Fruit fly (Drosophila melanogaster) whole organism, embryonic: ENCODE measurements around the gene CG4332.

Source experiments
- B-H1 ChIP-seq: fragments of 200-800 bp; sonication (Bioruptor generic); IDR thresholded peaks from 3 replicates; pipeline ENCODE4 v1.3.6; 2022; ENCODE audit warnings: missing biosample characterization, missing genetic modification characterization
- Blimp-1 ChIP-seq: fragments of 200-800 bp; sonication (Bioruptor generic); optimal IDR thresholded peaks from 3 replicates; lab custom pipeline; 2018; ENCODE audit warnings: missing biosample characterization, missing genetic modification characterization, mild to moderate bottlenecking, moderate library complexity, missing genetic modification reagents
- BtbVII ChIP-seq: fragments of 200-800 bp; sonication (Bioruptor generic); optimal IDR thresholded peaks from 3 replicates; lab custom pipeline; 2017; ENCODE audit warnings: missing biosample characterization, mild to moderate bottlenecking, missing genetic modification characterization
- CG10565 ChIP-seq: fragments of 200-800 bp; sonication (Bioruptor generic); optimal IDR thresholded peaks from 3 replicates; lab custom pipeline; 2016; ENCODE audit warnings: missing biosample characterization, mild to moderate bottlenecking, missing genetic modification characterization
- CG10959 ChIP-seq: fragments of 200-800 bp; sonication (Bioruptor generic); IDR thresholded peaks from 2 replicates; pipeline ENCODE4 v1.3.6; 2022; ENCODE audit warnings: missing biosample characterization, missing genetic modification characterization
- CG12219 ChIP-seq: fragments of 200-800 bp; sonication (Bioruptor generic); optimal IDR thresholded peaks from 3 replicates; lab custom pipeline; 2018; ENCODE audit warnings: missing biosample characterization, mild to moderate bottlenecking, missing genetic modification characterization
- CG17829 ChIP-seq: fragments of 200-800 bp; optimal IDR thresholded peaks from 2 replicates; lab custom pipeline; 2019; ENCODE audit warnings: missing biosample characterization, mild to moderate bottlenecking, missing genetic modification characterization, moderate library complexity
- CG2120 ChIP-seq: fragments of 200-800 bp; sonication (Bioruptor generic); optimal IDR thresholded peaks from 3 replicates; lab custom pipeline; 2016; ENCODE audit warnings: missing biosample characterization, missing genetic modification characterization
- CG30431 ChIP-seq: fragments of 200-800 bp; sonication (Bioruptor generic); optimal IDR thresholded peaks from 2 replicates; lab custom pipeline; 2017; ENCODE audit warnings: missing biosample characterization, missing genetic modification characterization
- CG31388 ChIP-seq: fragments of 200-800 bp; sonication (Bioruptor generic); optimal IDR thresholded peaks from 2 replicates; lab custom pipeline; 2016; ENCODE audit warnings: missing biosample characterization, missing genetic modification characterization
- CG32767 ChIP-seq: fragments of 200-800 bp; sonication (Bioruptor generic); IDR thresholded peaks from 2 replicates; pipeline ENCODE4 v1.3.6; 2022; ENCODE audit warnings: missing biosample characterization, missing genetic modification characterization
- CG33557 ChIP-seq: fragments of 200-800 bp; sonication (Bioruptor generic); optimal IDR thresholded peaks from 2 replicates; lab custom pipeline; 2019; ENCODE audit warnings: missing biosample characterization, mild to moderate bottlenecking, missing genetic modification characterization, moderate library complexity
- CG34224 ChIP-seq: fragments of 200-800 bp; sonication (Bioruptor generic); IDR thresholded peaks from 3 replicates; pipeline ENCODE4 v1.3.6; 2022; ENCODE audit warnings: missing biosample characterization, missing genetic modification characterization; ENCODE audit not compliant: partially characterized antibody
- CG4282 ChIP-seq: fragments of 200-800 bp; sonication (Bioruptor generic); optimal IDR thresholded peaks from 2 replicates; lab custom pipeline; 2016; ENCODE audit warnings: missing biosample characterization, missing genetic modification characterization
- CG4328 ChIP-seq: fragments of 200-800 bp; sonication (Bioruptor generic); optimal IDR thresholded peaks from 3 replicates; lab custom pipeline; 2017; ENCODE audit warnings: missing biosample characterization, missing genetic modification reagents, missing genetic modification characterization
- CG4730 ChIP-seq: fragments of 200-800 bp; sonication (Bioruptor generic); IDR thresholded peaks from 2 replicates; pipeline ENCODE4 v1.3.6; 2022; ENCODE audit warnings: missing biosample characterization, missing genetic modification characterization
- ERR ChIP-seq: fragments of 200-800 bp; sonication (Bioruptor generic); optimal IDR thresholded peaks from 2 replicates; lab custom pipeline; 2016; ENCODE audit warnings: missing biosample characterization, missing genetic modification characterization
- Jarid2 ChIP-seq: fragments of 200-800 bp; sonication (Bioruptor generic); optimal IDR thresholded peaks from 3 replicates; lab custom pipeline; 2017; ENCODE audit warnings: mild to moderate bottlenecking, missing biosample characterization, missing genetic modification reagents, missing genetic modification characterization
- Meics ChIP-seq: fragments of 200-800 bp; sonication (Bioruptor generic); optimal IDR thresholded peaks from 2 replicates; lab custom pipeline; 2017; ENCODE audit warnings: missing biosample characterization, mild to moderate bottlenecking, missing genetic modification characterization
- Myb ChIP-seq: fragments of 200-800 bp; sonication (Bioruptor generic); optimal IDR thresholded peaks from 2 replicates; lab custom pipeline; 2016; ENCODE audit warnings: missing biosample characterization, missing genetic modification characterization
- NK7.1 ChIP-seq: fragments of 200-800 bp; sonication (Bioruptor generic); optimal IDR thresholded peaks from 3 replicates; lab custom pipeline; 2016; ENCODE audit warnings: missing biosample characterization, missing genetic modification characterization
- Ssrp ChIP-seq: fragments of 200-800 bp; sonication (Bioruptor generic); optimal IDR thresholded peaks from 2 replicates; lab custom pipeline; 2018; ENCODE audit warnings: missing biosample characterization, mild to moderate bottlenecking, missing genetic modification characterization, moderate library complexity
- TFAM ChIP-seq: fragments of 200-800 bp; sonication (Bioruptor generic); optimal IDR thresholded peaks from 2 replicates; lab custom pipeline; 2017; ENCODE audit warnings: missing biosample characterization, missing genetic modification characterization, inconsistent platforms
- Tbp ChIP-seq: fragments of >200 bp; optimal IDR thresholded peaks from 2 replicates; lab custom pipeline; 2018; ENCODE audit warnings: missing biosample characterization, missing genetic modification characterization
- Xbp1 ChIP-seq: fragments of 200-800 bp; sonication (Bioruptor generic); optimal IDR thresholded peaks from 3 replicates; lab custom pipeline; 2016; ENCODE audit warnings: missing biosample characterization, mild to moderate bottlenecking, missing genetic modification characterization
- YL-1 ChIP-seq: fragments of 200-800 bp; sonication (Bioruptor generic); optimal IDR thresholded peaks from 3 replicates; lab custom pipeline; 2017; ENCODE audit warnings: missing biosample characterization, mild to moderate bottlenecking, missing genetic modification characterization
- abd-A ChIP-seq: fragments of 200-800 bp; sonication (Bioruptor generic); optimal IDR thresholded peaks from 3 replicates; lab custom pipeline; 2019; ENCODE audit warnings: missing biosample characterization, mild to moderate bottlenecking, missing genetic modification characterization, moderate library complexity
- ase ChIP-seq: fragments of 200-800 bp; sonication (Bioruptor generic); IDR thresholded peaks from 3 replicates; pipeline ENCODE4 v1.3.6; 2022; ENCODE audit warnings: missing biosample characterization, missing genetic modification characterization
- bigmax ChIP-seq: fragments of 200-800 bp; sonication (Bioruptor generic); optimal IDR thresholded peaks from 2 replicates; lab custom pipeline; 2018; ENCODE audit warnings: missing biosample characterization, mild to moderate bottlenecking, missing genetic modification characterization
- crp ChIP-seq, 2 experiments: fragments of 200-800 bp; sonication (Bioruptor generic); optimal IDR thresholded peaks; 2 replicates in 1 of 2; 3 replicates in 1 of 2; lab custom pipeline; 2017; ENCODE audit warnings: missing biosample characterization in 2 of 2, missing genetic modification characterization in 2 of 2, mild to moderate bottlenecking in 1 of 2, moderate library complexity in 1 of 2
- da ChIP-seq: fragments of 200-800 bp; sonication (Bioruptor generic); optimal IDR thresholded peaks from 2 replicates; lab custom pipeline; 2016; ENCODE audit warnings: missing biosample characterization, missing genetic modification characterization
- disco-r ChIP-seq: fragments of 200-800 bp; sonication (Bioruptor generic); optimal IDR thresholded peaks from 2 replicates; lab custom pipeline; 2016; ENCODE audit warnings: missing biosample characterization, missing genetic modification characterization
- dmrt99B ChIP-seq: fragments of 200-800 bp; sonication (Bioruptor generic); optimal IDR thresholded peaks from 2 replicates; lab custom pipeline; 2018; ENCODE audit warnings: missing biosample characterization, mild to moderate bottlenecking, missing genetic modification characterization, moderate library complexity
- esg ChIP-seq: fragments of 200-800 bp; sonication (Bioruptor generic); conservative IDR thresholded peaks from 2 replicates; pipeline ENCODE4 v1.3.6; 2022; ENCODE audit warnings: missing biosample characterization, missing genetic modification characterization
- gce ChIP-seq: fragments of 200-800 bp; sonication (Bioruptor generic); IDR thresholded peaks from 3 replicates; pipeline ENCODE4 v1.3.6; 2022; ENCODE audit warnings: missing biosample characterization, missing genetic modification characterization
- gcm2 ChIP-seq: fragments of 200-800 bp; sonication (Bioruptor generic); optimal IDR thresholded peaks from 2 replicates; lab custom pipeline; 2016; ENCODE audit warnings: missing biosample characterization, missing genetic modification characterization
- hbn ChIP-seq: fragments of 200-800 bp; sonication (Bioruptor generic); IDR thresholded peaks from 2 replicates; pipeline ENCODE4 v1.3.6; 2022; ENCODE audit warnings: missing biosample characterization, missing genetic modification characterization; ENCODE audit not compliant: partially characterized antibody
- kah ChIP-seq: fragments of 200-800 bp; sonication (Bioruptor generic); optimal IDR thresholded peaks from 2 replicates; lab custom pipeline; 2018; ENCODE audit warnings: missing biosample characterization, mild to moderate bottlenecking, missing genetic modification characterization
- lab ChIP-seq: fragments of 200-800 bp; sonication (Bioruptor generic); optimal IDR thresholded peaks from 3 replicates; lab custom pipeline; 2017; ENCODE audit warnings: missing biosample characterization, missing genetic modification characterization, mild to moderate bottlenecking, moderate library complexity, missing genetic modification reagents
- lmd ChIP-seq: fragments of 200-800 bp; sonication (Bioruptor generic); IDR thresholded peaks from 2 replicates; pipeline ENCODE4 v1.3.6; 2022; ENCODE audit warnings: missing biosample characterization, missing genetic modification characterization
- mld ChIP-seq: fragments of 200-800 bp; sonication (Bioruptor generic); IDR thresholded peaks from 3 replicates; pipeline ENCODE4 v1.3.6; 2022; ENCODE audit warnings: missing biosample characterization, missing genetic modification characterization; ENCODE audit not compliant: partially characterized antibody
- nau ChIP-seq: fragments of 200-800 bp; sonication (Bioruptor generic); optimal IDR thresholded peaks from 3 replicates; lab custom pipeline; 2017; ENCODE audit warnings: missing biosample characterization, mild to moderate bottlenecking, missing genetic modification characterization, missing genetic modification reagents
- peb ChIP-seq: fragments of 200-800 bp; sonication (Bioruptor generic); IDR thresholded peaks from 2 replicates; pipeline ENCODE4 v1.3.6; 2022; ENCODE audit warnings: missing biosample characterization, missing genetic modification characterization
- repo ChIP-seq: fragments of 200-800 bp; sonication (Bioruptor generic); optimal IDR thresholded peaks from 2 replicates; lab custom pipeline; 2016; ENCODE audit warnings: missing biosample characterization, missing genetic modification characterization
- salm ChIP-seq: fragments of 200-800 bp; sonication (Bioruptor generic); optimal IDR thresholded peaks from 2 replicates; lab custom pipeline; 2018; ENCODE audit warnings: missing biosample characterization, mild to moderate bottlenecking, missing genetic modification characterization
- sens ChIP-seq: fragments of 200-800 bp; sonication (Bioruptor generic); peaks from one replicate; lab custom pipeline; 2016; ENCODE audit warnings: missing biosample characterization, missing genetic modification characterization
- slou ChIP-seq: fragments of 200-800 bp; sonication (Bioruptor generic); optimal IDR thresholded peaks from 3 replicates; lab custom pipeline; 2016; ENCODE audit warnings: missing biosample characterization, missing genetic modification characterization
- sug ChIP-seq: fragments of 200-800 bp; optimal IDR thresholded peaks from 2 replicates; lab custom pipeline; 2019; ENCODE audit warnings: missing biosample characterization, mild to moderate bottlenecking, missing genetic modification characterization, moderate library complexity
- zen ChIP-seq: fragments of 200-800 bp; sonication (Bioruptor generic); optimal IDR thresholded peaks from 3 replicates; lab custom pipeline; 2018; ENCODE audit warnings: missing biosample characterization, mild to moderate bottlenecking, missing genetic modification characterization, moderate library complexity

The CG4332 gene

DNA sequence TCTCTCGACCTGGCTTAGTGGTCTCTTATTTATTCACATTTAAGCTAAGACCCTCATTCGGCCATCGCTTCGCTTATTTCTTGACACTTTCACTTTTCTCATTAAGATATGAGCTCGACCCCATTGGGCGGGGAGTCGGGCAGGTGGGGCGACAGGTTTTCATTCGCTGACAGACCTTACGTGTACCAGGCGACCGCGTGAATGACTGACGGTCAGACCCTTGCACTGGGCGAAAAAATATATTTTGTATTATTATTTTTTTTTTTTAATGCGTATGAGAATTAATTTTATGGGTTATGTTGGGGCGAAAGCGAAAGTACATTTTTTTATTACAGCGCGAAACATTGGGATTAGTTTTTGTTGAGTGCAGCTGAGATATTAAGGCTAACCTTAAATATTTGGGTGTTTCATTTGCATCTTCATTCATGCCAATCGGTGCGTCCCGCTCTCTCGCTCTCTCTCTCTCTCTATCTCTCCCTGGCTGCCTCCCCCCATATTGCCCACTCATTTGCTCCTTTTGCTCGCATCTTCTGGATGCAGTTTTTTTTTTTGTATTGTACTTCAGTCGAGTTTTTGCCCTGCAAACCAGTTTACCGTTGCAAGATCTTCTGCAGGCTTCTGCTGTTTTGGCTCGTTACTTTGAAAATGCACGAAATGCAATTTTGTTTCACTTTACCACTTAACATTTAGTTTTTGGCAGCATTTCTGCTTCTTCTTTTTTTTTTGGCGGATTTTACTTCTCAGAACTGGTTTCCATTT, 17.7 kb upstream of the CG4332 start (continued):
- no peak for TF ChIP-seq slou (GFP tag; lab: Kevin White, UChicago)
- peak; percentile 66 for TF ChIP-seq lmd (GFP tag; lab: Robert Waterston, UW)
- TF ChIP-seq kah (GFP tag; lab: Kevin White, UChicago) = no peak
- no peak for TF ChIP-seq CG31388 (GFP tag; lab: Kevin White, UChicago)
- TF ChIP-seq CG33557 (GFP tag; lab: Kevin White, UChicago) = no peak
- TF ChIP-seq lab (GFP tag; lab: Kevin White, UChicago) = peak; percentile 45
- TF ChIP-seq CG34224 (GFP tag; lab: Robert Waterston, UW) = no peak
- TF ChIP-seq nau (GFP tag; lab: Kevin White, UChicago) = no peak
- peak; percentile 49 for TF ChIP-seq abd-A (tag; lab: Kevin White, UChicago)
- TF ChIP-seq CG32767 (GFP tag; lab: Robert Waterston, UW) = 0 out of 2 replicates have a peak, but pooled peaks have one; percentile 53
- no peak for TF ChIP-seq disco-r
- no peak for TF ChIP-seq repo (GFP tag; lab: Kevin White, UChicago)
- no peak for TF ChIP-seq salm
- peak; percentile 13 for TF ChIP-seq BtbVII (GFP tag; lab: Kevin White, UChicago)
- TF ChIP-seq YL-1 (GFP tag; lab: Kevin White, UChicago) = no peak
- TF ChIP-seq CG4282 (GFP tag; lab: Kevin White, UChicago) = no peak
- TF ChIP-seq Meics = peak; percentile 11
- TF ChIP-seq CG10959 = no peak
- TF ChIP-seq mld (GFP tag; lab: Robert Waterston, UW) = no peak
- no peak for TF ChIP-seq CG30431
- TF ChIP-seq CG17829 (tag; lab: Kevin White, UChicago) = peak; percentile 39
- peak; percentile 79 for TF ChIP-seq esg (GFP tag; lab: Robert Waterston, UW)
- no peak for TF ChIP-seq CG4328 (GFP tag; lab: Kevin White, UChicago)
- TF ChIP-seq sens (GFP tag; lab: Kevin White, UChicago) = peak; percentile 73
- no peak for TF ChIP-seq Jarid2
- no peak for TF ChIP-seq ERR (GFP tag; lab: Kevin White, UChicago)
- TF ChIP-seq peb = no peak
- TF ChIP-seq Myb (GFP tag; lab: Kevin White, UChicago) = no peak
- peak; percentile 98 for TF ChIP-seq Blimp-1 (GFP tag; lab: Kevin White, UChicago)
- TF ChIP-seq gcm2 (GFP tag; lab: Kevin White, UChicago) = no peak
- TF ChIP-seq hbn (GFP tag; lab: Robert Waterston, UW) = no peak
- no peak for TF ChIP-seq Tbp
- peak; percentile 66 for TF ChIP-seq dmrt99B (tag; lab: Kevin White, UChicago)
- TF ChIP-seq gce = peak; percentile 60; the same call in 2 of the 3 replicates
- TF ChIP-seq sug (tag; lab: Kevin White, UChicago) = no peak
- TF ChIP-seq CG10565 (GFP tag; lab: Kevin White, UChicago) = no peak
- TF ChIP-seq Xbp1 = peak; percentile 41
- TF ChIP-seq B-H1 (GFP tag; lab: Robert Waterston, UW) = peak; percentile 67
- TF ChIP-seq zen (tag; lab: Kevin White, UChicago) = no peak
- peak; percentile 28 for TF ChIP-seq Ssrp
- no peak for TF ChIP-seq NK7.1
- TF ChIP-seq CG4730 (GFP tag; lab: Robert Waterston, UW) = peak; percentile 56; the same call in 1 of the 2 replicates
- no peak for TF ChIP-seq CG2120 (GFP tag; lab: Kevin White, UChicago)
- TF ChIP-seq bigmax = no peak
- no peak for TF ChIP-seq TFAM (GFP tag; lab: Kevin White, UChicago)
- TF ChIP-seq crp (GFP tag; optimal IDR thresholded peaks at IDR 0.05; lab: Kevin White, UChicago) = no peak
- TF ChIP-seq CG12219 (GFP tag; lab: Kevin White, UChicago) = no peak
- peak; percentile 71; the same call in 2 of the 3 replicates for TF ChIP-seq ase (GFP tag; lab: Robert Waterston, UW)
- TF ChIP-seq da (GFP tag; lab: Kevin White, UChicago) = no peak
